Worm (Caenorhabditis elegans) whole organism, L3 larva: ENCODE measurements around the gene sdz-15.

Experiments
- ZK546.5 ChIP-seq: sonication (generic microtip); optimal IDR thresholded peaks from 2 replicates; lab custom pipeline; 2017; ENCODE audit warnings: missing biosample characterization, missing genetic modification characterization
- aly-2 ChIP-seq: fragments of 150-350 bp; optimal IDR thresholded peaks from 2 replicates; lab custom pipeline; 2014; ENCODE audit warnings: missing biosample characterization, missing genetic modification characterization
- ama-1 ChIP-seq: fragments of 150-350 bp; optimal IDR thresholded peaks from 2 replicates; lab custom pipeline; 2018
- ceh-16 ChIP-seq: sonication (generic microtip); optimal IDR thresholded peaks from 2 replicates; lab custom pipeline; 2017; ENCODE audit warnings: missing biosample characterization, missing genetic modification characterization
- ceh-28 ChIP-seq: fragments of 150-350 bp; optimal IDR thresholded peaks from 2 replicates; lab custom pipeline; 2014; ENCODE audit warnings: missing biosample characterization, missing genetic modification reagents, missing genetic modification characterization
- ceh-82 ChIP-seq: fragments of 150-350 bp; optimal IDR thresholded peaks from 2 replicates; lab custom pipeline; 2014; ENCODE audit warnings: missing biosample characterization, missing genetic modification characterization
- daf-12 ChIP-seq: fragments of 150-350 bp; optimal IDR thresholded peaks from 2 replicates; lab custom pipeline; 2014; ENCODE audit warnings: missing biosample characterization, missing genetic modification reagents, missing genetic modification characterization
- egl-27 ChIP-seq: sonication (generic microtip); optimal IDR thresholded peaks from 4 replicates; lab custom pipeline; 2017; ENCODE audit warnings: missing biosample characterization, missing genetic modification reagents, missing genetic modification characterization
- egl-5 ChIP-seq: fragments of 150-350 bp; optimal IDR thresholded peaks from 2 replicates; lab custom pipeline; 2017; ENCODE audit warnings: missing biosample characterization, missing genetic modification reagents, missing genetic modification characterization, inconsistent platforms
- elt-1 ChIP-seq: fragments of 150-350 bp; optimal IDR thresholded peaks from 2 replicates; lab custom pipeline; 2014; ENCODE audit warnings: missing biosample characterization, missing genetic modification characterization
- elt-2 ChIP-seq: sonication (generic microtip); optimal IDR thresholded peaks from 2 replicates; lab custom pipeline; 2016; ENCODE audit warnings: missing genetic modification reagents, mild to moderate bottlenecking, missing genetic modification characterization, missing compliant biosample characterization
- elt-3 ChIP-seq, 3 experiments: fragments of 150-350 bp in 1 of 3; sonication (generic microtip) in 2 of 3; optimal IDR thresholded peaks; 2 replicates in 2 of 3; 4 replicates in 1 of 3; lab custom pipeline; 2014 to 2017; ENCODE audit warnings: missing biosample characterization in 3 of 3, missing genetic modification characterization in 3 of 3
- fkh-10 ChIP-seq: sonication (generic microtip); optimal IDR thresholded peaks from 2 replicates; lab custom pipeline; 2017; ENCODE audit warnings: missing biosample characterization, missing genetic modification reagents, missing genetic modification characterization
- fos-1 ChIP-seq: fragments of 150-350 bp; optimal IDR thresholded peaks from 2 replicates; lab custom pipeline; 2014; ENCODE audit warnings: missing biosample characterization, missing genetic modification characterization
- hmg-11 ChIP-seq: sonication (generic microtip); optimal IDR thresholded peaks from 2 replicates; lab custom pipeline; 2016; ENCODE audit warnings: missing genetic modification characterization, missing compliant biosample characterization
- jun-1 ChIP-seq: fragments of 150-350 bp; optimal IDR thresholded peaks from 2 replicates; lab custom pipeline; 2014; ENCODE audit warnings: missing biosample characterization, missing genetic modification reagents, missing genetic modification characterization
- lin-15B ChIP-seq: fragments of 150-350 bp; optimal IDR thresholded peaks from 2 replicates; lab custom pipeline; 2014; ENCODE audit warnings: missing biosample characterization, missing genetic modification characterization
- mdl-1 ChIP-seq: fragments of 150-350 bp; optimal IDR thresholded peaks from 2 replicates; lab custom pipeline; 2014; ENCODE audit warnings: missing biosample characterization, missing genetic modification characterization
- mml-1 ChIP-seq: fragments of 150-350 bp; sonication (generic microtip); optimal IDR thresholded peaks from 3 replicates; lab custom pipeline; 2014; ENCODE audit warnings: missing biosample characterization, missing genetic modification characterization
- nfya-1 ChIP-seq: sonication (generic microtip); optimal IDR thresholded peaks from 2 replicates; lab custom pipeline; 2017; ENCODE audit warnings: missing genetic modification characterization, mild to moderate bottlenecking, missing compliant biosample characterization, antibody characterized with exemption, moderate library complexity; ENCODE audit not compliant: insufficient read depth
- nhr-11 ChIP-seq: fragments of 150-350 bp; optimal IDR thresholded peaks from 2 replicates; lab custom pipeline; 2014; ENCODE audit warnings: missing biosample characterization, missing genetic modification characterization
- nhr-12 ChIP-seq: fragments of 150-350 bp; optimal IDR thresholded peaks from 2 replicates; lab custom pipeline; 2014; ENCODE audit warnings: missing biosample characterization, missing genetic modification characterization
- nhr-23 ChIP-seq: fragments of 150-350 bp; optimal IDR thresholded peaks from 2 replicates; lab custom pipeline; 2014; ENCODE audit warnings: missing biosample characterization, missing genetic modification reagents, missing genetic modification characterization
- nhr-28 ChIP-seq: fragments of 150-350 bp; optimal IDR thresholded peaks from 2 replicates; lab custom pipeline; 2014; ENCODE audit warnings: missing biosample characterization, missing genetic modification characterization
- nhr-43 ChIP-seq: sonication (generic microtip); optimal IDR thresholded peaks from 2 replicates; lab custom pipeline; 2016; ENCODE audit warnings: mild to moderate bottlenecking, missing genetic modification characterization, missing compliant biosample characterization; ENCODE audit not compliant: poor library complexity, severe bottlenecking
- nhr-67 ChIP-seq: fragments of 150-350 bp; optimal IDR thresholded peaks from 2 replicates; lab custom pipeline; 2014; ENCODE audit warnings: missing biosample characterization, missing genetic modification characterization
- nhr-77 ChIP-seq: fragments of 150-350 bp; optimal IDR thresholded peaks from 2 replicates; lab custom pipeline; 2014; ENCODE audit warnings: missing biosample characterization, missing genetic modification characterization
- pha-4 ChIP-seq: fragments of 150-350 bp; optimal IDR thresholded peaks from 2 replicates; lab custom pipeline; 2014; ENCODE audit warnings: missing biosample characterization, missing genetic modification reagents, missing genetic modification characterization
- pqm-1 ChIP-seq: fragments of 150-350 bp; optimal IDR thresholded peaks from 2 replicates; lab custom pipeline; 2017; ENCODE audit warnings: missing biosample characterization, missing genetic modification characterization, inconsistent platforms
- sea-2 ChIP-seq: fragments of 150-350 bp; sonication (generic microtip); optimal IDR thresholded peaks from 4 replicates; lab custom pipeline; 2014; ENCODE audit warnings: missing biosample characterization, missing genetic modification reagents, missing genetic modification characterization
- skn-1 ChIP-seq: fragments of 150-350 bp; optimal IDR thresholded peaks from 2 replicates; lab custom pipeline; 2014; ENCODE audit warnings: missing biosample characterization, missing genetic modification characterization
- tbx-2 ChIP-seq: sonication (generic microtip); optimal IDR thresholded peaks from 2 replicates; lab custom pipeline; 2016; ENCODE audit warnings: mild to moderate bottlenecking, missing genetic modification characterization, missing compliant biosample characterization
- unc-39 ChIP-seq: sonication (generic microtip); optimal IDR thresholded peaks from 4 replicates; lab custom pipeline; 2017; ENCODE audit warnings: missing biosample characterization, missing genetic modification characterization
- unc-62 ChIP-seq: fragments of 150-350 bp; sonication (generic microtip); optimal IDR thresholded peaks from 4 replicates; lab custom pipeline; 2014; ENCODE audit warnings: missing biosample characterization, missing genetic modification reagents, missing genetic modification characterization
- zag-1 ChIP-seq: fragments of 150-350 bp; optimal IDR thresholded peaks from 2 replicates; lab custom pipeline; 2014; ENCODE audit warnings: missing biosample characterization, missing genetic modification characterization
- ztf-4 ChIP-seq: fragments of 150-350 bp; optimal IDR thresholded peaks from 2 replicates; lab custom pipeline; 2014; ENCODE audit warnings: missing biosample characterization, missing genetic modification characterization

Gene sdz-15

ce11 chrIII:6492807-6493206 lies 5.5 kb upstream of the sdz-15 start, which contains the start of gene srb-11:
Gene srb-11 (minus strand): TSS chrIII:6492907.
- TF ChIP-seq mdl-1 (no peak), nhr-11 (tag; lab: Kevin White, UChicago) (no peak), elt-2 (tag; lab: Kevin White, UChicago) (no peak), hmg-11 (tag; lab: Kevin White, UChicago) (no peak), lin-15B (tag; lab: Kevin White, UChicago) (no peak), sea-2 (no peak), tbx-2 (no peak), mml-1 (tag; lab: Kevin White, UChicago) (no peak), pha-4 (tag; lab: Kevin White, UChicago) (no peak), nhr-77 (no peak), jun-1 (tag; lab: Kevin White, UChicago) (no peak), daf-12 (no peak), fkh-10 (GFP tag; lab: Kevin White, UChicago) (no peak), ama-1 (lab: Kevin White, UChicago) (no peak), nhr-43 (tag; lab: Kevin White, UChicago) (no peak), nhr-12 (tag; lab: Kevin White, UChicago) (no peak), ceh-16 (no peak), elt-1 (tag; lab: Kevin White, UChicago) (no peak), ZK546.5 (tag; lab: Kevin White, UChicago) (no peak), ceh-28 (tag; lab: Kevin White, UChicago) (no peak)

ce11 chrIII:6495191-6495723 lies 3.0 kb upstream of the sdz-15 start, which contains the start of gene F23F12.13:
Gene F23F12.13 (plus strand): TSS chrIII:6495673.
- TF ChIP-seq nhr-12 (tag; lab: Kevin White, UChicago) (no peak), jun-1 (tag; lab: Kevin White, UChicago) (no peak), pqm-1 (peak; percentile 77), daf-12 (no peak), elt-2 (tag; lab: Kevin White, UChicago) (peak; percentile 85), pha-4 (tag; lab: Kevin White, UChicago) (peak; percentile 23), mdl-1 (no peak), nhr-43 (tag; lab: Kevin White, UChicago) (no peak)

- TF ChIP-seq skn-1 (tag; lab: Kevin White, UChicago) (no peak), elt-3 (tag; optimal IDR thresholded peaks at IDR 0.05; lab: Kevin White, UChicago) (no peak)
These were observed 826 bp downstream of the sdz-15 start for ce11 chrIII:6499102-6499501.

- TF ChIP-seq nhr-67 (tag; lab: Kevin White, UChicago) (no peak), hmg-11 (tag; lab: Kevin White, UChicago) (no peak), nhr-23 (no peak), nhr-77 (no peak), nhr-43 (tag; lab: Kevin White, UChicago) (no peak), daf-12 (no peak), ceh-16 (no peak), pqm-1 (peak; percentile 21), ztf-4 (tag; lab: Kevin White, UChicago) (no peak), nfya-1 (tag; lab: Kevin White, UChicago) (peak; percentile 53), unc-62 (no peak), fos-1 (no peak), ama-1 (lab: Kevin White, UChicago) (no peak), egl-27 (tag; lab: Kevin White, UChicago) (no peak), elt-2 (tag; lab: Kevin White, UChicago) (peak; percentile 56), aly-2 (no peak)
- TF ChIP-seq, all 47 proteins: peak for 3
These were observed 1.8 kb downstream of the sdz-15 start, which contains the start of gene F23F12.3 for ce11 chrIII:6500032-6500564. Gene F23F12.3 (plus strand): TSS chrIII:6500514.

- TF ChIP-seq elt-2 (tag; lab: Kevin White, UChicago) (no peak), nhr-43 (tag; lab: Kevin White, UChicago) (no peak), elt-3 (tag; optimal IDR thresholded peaks at IDR 0.05; lab: Kevin White, UChicago) (no peak), fkh-10 (GFP tag; lab: Kevin White, UChicago) (no peak), egl-5 (tag; lab: Kevin White, UChicago) (no peak), mml-1 (tag; lab: Kevin White, UChicago) (no peak), egl-27 (tag; lab: Kevin White, UChicago) (no peak), unc-39 (tag; lab: Kevin White, UChicago) (no peak), sea-2 (no peak), unc-62 (no peak), ceh-82 (tag; lab: Kevin White, UChicago) (no peak), hmg-11 (tag; lab: Kevin White, UChicago) (no peak), ZK546.5 (tag; lab: Kevin White, UChicago) (no peak), nhr-28 (tag; lab: Kevin White, UChicago) (no peak), zag-1 (tag; lab: Kevin White, UChicago) (no peak), ama-1 (lab: Kevin White, UChicago) (no peak), elt-1 (tag; lab: Kevin White, UChicago) (no peak)
These were observed 9.6 kb downstream of the sdz-15 start, which contains the start of gene F23F12.12 for ce11 chrIII:6507832-6508231. Gene F23F12.12 (plus strand): TSS chrIII:6508132.
